Worm (Caenorhabditis elegans) whole organism, L2 larva: Measurements from ENCODE around the gene igcm-3.

Experiments used
- C34F6.9 ChIP-seq: fragments of 150-350 bp; optimal IDR thresholded peaks from 2 replicates; lab custom pipeline; 2014; ENCODE audit warnings: missing biosample characterization, missing genetic modification characterization
- F13H6.1 ChIP-seq: sonication (generic microtip); optimal IDR thresholded peaks from 2 replicates; lab custom pipeline; 2016; ENCODE audit warnings: missing genetic modification characterization, missing compliant biosample characterization
- R02D3.7 ChIP-seq: fragments of 150-350 bp; optimal IDR thresholded peaks from 2 replicates; lab custom pipeline; 2014; ENCODE audit warnings: missing biosample characterization, missing genetic modification characterization
- ZK546.5 ChIP-seq: sonication (generic microtip); optimal IDR thresholded peaks from 2 replicates; lab custom pipeline; 2017; ENCODE audit warnings: missing biosample characterization, missing genetic modification characterization
- ama-1 ChIP-seq: fragments of 150-350 bp; optimal IDR thresholded peaks from 2 replicates; lab custom pipeline; 2018; ENCODE audit warnings: inconsistent platforms
- ceh-16 ChIP-seq: fragments of 150-350 bp; optimal IDR thresholded peaks from 2 replicates; lab custom pipeline; 2014; ENCODE audit warnings: missing biosample characterization, missing genetic modification characterization
- ceh-82 ChIP-seq: fragments of 150-350 bp; optimal IDR thresholded peaks from 2 replicates; lab custom pipeline; 2014; ENCODE audit warnings: missing biosample characterization, missing genetic modification characterization
- crh-2 ChIP-seq: sonication (generic microtip); optimal IDR thresholded peaks from 2 replicates; lab custom pipeline; 2017; ENCODE audit warnings: missing biosample characterization, missing genetic modification characterization
- dmd-4 ChIP-seq: sonication (generic microtip); optimal IDR thresholded peaks from 2 replicates; lab custom pipeline; 2017; ENCODE audit warnings: missing biosample characterization, missing genetic modification characterization
- egl-27 ChIP-seq: sonication (generic microtip); optimal IDR thresholded peaks from 3 replicates; lab custom pipeline; 2017; ENCODE audit warnings: missing biosample characterization, missing genetic modification reagents, missing genetic modification characterization
- elt-1 ChIP-seq: fragments of 150-350 bp; optimal IDR thresholded peaks from 2 replicates; lab custom pipeline; 2014; ENCODE audit warnings: missing biosample characterization, missing genetic modification characterization
- elt-3 ChIP-seq: sonication (generic microtip); optimal IDR thresholded peaks from 2 replicates; lab custom pipeline; 2017; ENCODE audit warnings: missing biosample characterization, missing genetic modification characterization
- fos-1 ChIP-seq: fragments of 150-350 bp; optimal IDR thresholded peaks from 2 replicates; lab custom pipeline; 2014; ENCODE audit warnings: missing biosample characterization, missing genetic modification characterization
- gmeb-1 ChIP-seq: fragments of 150-350 bp; optimal IDR thresholded peaks from 2 replicates; lab custom pipeline; 2014; ENCODE audit warnings: missing biosample characterization, missing genetic modification characterization
- lin-11 ChIP-seq: fragments of 150-350 bp; sonication (generic microtip); optimal IDR thresholded peaks from 2 replicates; lab custom pipeline; 2014; ENCODE audit warnings: missing biosample characterization, missing genetic modification characterization, inconsistent platforms, mixed read lengths
- lin-13 ChIP-seq: fragments of 150-350 bp; optimal IDR thresholded peaks from 2 replicates; lab custom pipeline; 2014; ENCODE audit warnings: missing biosample characterization, missing genetic modification reagents, missing genetic modification characterization
- lin-39 ChIP-seq: fragments of 150-350 bp; optimal IDR thresholded peaks from 2 replicates; lab custom pipeline; 2014; ENCODE audit warnings: missing biosample characterization, missing genetic modification reagents, missing genetic modification characterization
- lsy-2 ChIP-seq, 2 experiments: fragments of 150-350 bp in 1 of 2; sonication (generic microtip) in 1 of 2; optimal IDR thresholded peaks; 2 replicates each; lab custom pipeline; 2014 to 2017; ENCODE audit warnings: missing biosample characterization in 2 of 2, missing genetic modification characterization in 2 of 2
- mab-5 ChIP-seq: fragments of 150-350 bp; optimal IDR thresholded peaks from 2 replicates; lab custom pipeline; 2014; ENCODE audit warnings: missing biosample characterization, missing genetic modification characterization
- mbf-1 ChIP-seq: sonication (generic microtip); optimal IDR thresholded peaks from 2 replicates; lab custom pipeline; 2017; ENCODE audit warnings: missing biosample characterization, missing genetic modification characterization
- mdl-1 ChIP-seq, 2 experiments: fragments of 150-350 bp in 1 of 2; sonication (generic microtip) in 1 of 2; optimal IDR thresholded peaks; 2 replicates each; lab custom pipeline; 2017; ENCODE audit warnings: missing biosample characterization in 2 of 2, missing genetic modification characterization in 2 of 2
- nhr-10 ChIP-seq: sonication (generic microtip); optimal IDR thresholded peaks from 2 replicates; lab custom pipeline; 2017; ENCODE audit warnings: missing biosample characterization, missing genetic modification characterization
- nhr-11 ChIP-seq: fragments of 150-350 bp; optimal IDR thresholded peaks from 2 replicates; lab custom pipeline; 2014; ENCODE audit warnings: missing biosample characterization, missing genetic modification characterization
- nhr-12 ChIP-seq: fragments of 150-350 bp; optimal IDR thresholded peaks from 2 replicates; lab custom pipeline; 2014; ENCODE audit warnings: missing biosample characterization, missing genetic modification characterization
- nhr-129 ChIP-seq: fragments of 150-350 bp; optimal IDR thresholded peaks from 2 replicates; lab custom pipeline; 2014; ENCODE audit warnings: missing biosample characterization, missing genetic modification characterization
- nhr-21 ChIP-seq: fragments of 150-350 bp; optimal IDR thresholded peaks from 2 replicates; lab custom pipeline; 2014; ENCODE audit warnings: missing biosample characterization, missing genetic modification characterization
- nhr-237 ChIP-seq: fragments of 150-350 bp; optimal IDR thresholded peaks from 2 replicates; lab custom pipeline; 2014; ENCODE audit warnings: missing biosample characterization, missing genetic modification characterization
- nhr-77 ChIP-seq: fragments of 150-350 bp; optimal IDR thresholded peaks from 2 replicates; lab custom pipeline; 2014; ENCODE audit warnings: missing biosample characterization, missing genetic modification characterization
- sem-4 ChIP-seq: fragments of 150-350 bp; optimal IDR thresholded peaks from 2 replicates; lab custom pipeline; 2014; ENCODE audit warnings: missing biosample characterization, missing genetic modification reagents, missing genetic modification characterization
- skn-1 ChIP-seq: sonication (generic microtip); optimal IDR thresholded peaks from 2 replicates; lab custom pipeline; 2017; ENCODE audit warnings: missing biosample characterization, missing genetic modification characterization
- sma-3 ChIP-seq: sonication (generic microtip); optimal IDR thresholded peaks from 2 replicates; lab custom pipeline; 2016; ENCODE audit warnings: missing genetic modification reagents, missing genetic modification characterization, missing compliant biosample characterization
- sma-9 ChIP-seq, 2 experiments: fragments of 150-350 bp in 1 of 2; sonication (generic microtip) in 1 of 2; optimal IDR thresholded peaks; 2 replicates each; lab custom pipeline; 2014 to 2016; ENCODE audit warnings: missing genetic modification characterization in 2 of 2, mild to moderate bottlenecking in 1 of 2, missing biosample characterization in 1 of 2, missing compliant biosample characterization in 1 of 2, missing genetic modification reagents in 1 of 2, moderate library complexity in 1 of 2
- snpc-4 ChIP-seq: fragments of 150-350 bp; optimal IDR thresholded peaks from 2 replicates; lab custom pipeline; 2014; ENCODE audit warnings: missing biosample characterization, missing genetic modification characterization
- unc-39 ChIP-seq: fragments of 150-350 bp; optimal IDR thresholded peaks from 2 replicates; lab custom pipeline; 2014; ENCODE audit warnings: missing biosample characterization, missing genetic modification characterization
- unc-55 ChIP-seq: fragments of 150-350 bp; sonication (generic microtip); optimal IDR thresholded peaks from 3 replicates; lab custom pipeline; 2014; ENCODE audit warnings: missing biosample characterization, missing genetic modification reagents, missing genetic modification characterization
- unc-62 ChIP-seq: fragments of 150-350 bp; optimal IDR thresholded peaks from 2 replicates; lab custom pipeline; 2014; ENCODE audit warnings: missing biosample characterization, missing genetic modification reagents, missing genetic modification characterization
- ztf-1 ChIP-seq: fragments of 200-800 bp; sonication (Bioruptor generic); conservative IDR thresholded peaks from 2 replicates; pipeline ENCODE4 v1.3.6; 2022; ENCODE audit warnings: missing genetic modification characterization, missing compliant biosample characterization
- ztf-11 ChIP-seq: sonication (generic microtip); optimal IDR thresholded peaks from 2 replicates; lab custom pipeline; 2017; ENCODE audit warnings: missing biosample characterization, missing genetic modification characterization
- ztf-4 ChIP-seq: fragments of 150-350 bp; optimal IDR thresholded peaks from 2 replicates; lab custom pipeline; 2014; ENCODE audit warnings: missing biosample characterization, missing genetic modification characterization

Gene igcm-3

ce11 chrX:2705809-2706378 lies at the start of gene igcm-3:
Gene igcm-3, minus strand, starts transcription at chrX:2705859.
- TF ChIP-seq ama-1 (lab: Kevin White, UChicago) (no peak), unc-55 (GFP tag; lab: Kevin White, UChicago) (no peak), fos-1 (tag; lab: Kevin White, UChicago) (no peak)
- TF ChIP-seq, all 48 proteins: peak for 0

- TF ChIP-seq mbf-1, result no peak
- no peak for TF ChIP-seq lin-13 (GFP tag; lab: Kevin White, UChicago)
- TF ChIP-seq nhr-129 (tag; lab: Kevin White, UChicago), result no peak
- TF ChIP-seq nhr-10 (tag; lab: Kevin White, UChicago), result no peak
- no peak for TF ChIP-seq sma-3
- TF ChIP-seq sem-4 (tag; lab: Kevin White, UChicago), result no peak
- no peak for TF ChIP-seq R02D3.7 (tag; lab: Kevin White, UChicago)
- TF ChIP-seq nhr-237 (tag; lab: Kevin White, UChicago), result no peak
- TF ChIP-seq unc-62 (GFP tag; lab: Kevin White, UChicago), result no peak
Measured at ce11 chrX:2754036-2754941, 48.6 kb upstream of the igcm-3 start.

- TF ChIP-seq skn-1 (no peak), egl-27 (tag; lab: Kevin White, UChicago) (no peak), nhr-12 (tag; lab: Kevin White, UChicago) (no peak), elt-1 (no peak), C34F6.9 (tag; lab: Kevin White, UChicago) (no peak), ceh-82 (no peak)
Measured at ce11 chrX:2752841-2753240, 47.2 kb upstream of the igcm-3 start.

- TF ChIP-seq nhr-77 (tag; lab: Kevin White, UChicago) (no peak), ama-1 (lab: Kevin White, UChicago) (no peak), nhr-12 (tag; lab: Kevin White, UChicago) (no peak), F13H6.1 (tag; lab: Kevin White, UChicago) (no peak), unc-39 (tag; lab: Kevin White, UChicago) (no peak), lsy-2 (tag; optimal IDR thresholded peaks at IDR 0.05; lab: Kevin White, UChicago) (no peak), ztf-1 (no peak), ztf-4 (tag; lab: Kevin White, UChicago) (no peak), nhr-11 (no peak), ZK546.5 (tag; lab: Kevin White, UChicago) (no peak), gmeb-1 (tag; lab: Kevin White, UChicago) (no peak), dmd-4 (tag; lab: Kevin White, UChicago) (no peak), unc-55 (GFP tag; lab: Kevin White, UChicago) (no peak), ceh-16 (tag; lab: Kevin White, UChicago) (no peak), crh-2 (tag; lab: Kevin White, UChicago) (no peak), lin-11 (no peak), lin-13 (GFP tag; lab: Kevin White, UChicago) (no peak)
Measured at ce11 chrX:2748908-2749307, 43.2 kb upstream of the igcm-3 start.

ce11 chrX:2731416-2731815 lies 25.8 kb upstream of the igcm-3 start:
- no peak for TF ChIP-seq ztf-11 (tag; lab: Kevin White, UChicago)
- no peak for TF ChIP-seq sma-9 (GFP tag; optimal IDR thresholded peaks at IDR 0.05; lab: Kevin White, UChicago)
- no peak for TF ChIP-seq sma-9 (tag; optimal IDR thresholded peaks at IDR 0.05; lab: Kevin White, UChicago)
- no peak for TF ChIP-seq snpc-4
- no peak for TF ChIP-seq lin-13 (GFP tag; lab: Kevin White, UChicago)
- TF ChIP-seq ama-1 (lab: Kevin White, UChicago), result no peak
- no peak for TF ChIP-seq nhr-237 (tag; lab: Kevin White, UChicago)
- no peak for TF ChIP-seq lin-39 (tag; lab: Kevin White, UChicago)
- no peak for TF ChIP-seq mab-5 (tag; lab: Kevin White, UChicago)
- TF ChIP-seq elt-3, result no peak
- TF ChIP-seq elt-1, result no peak
- no peak for TF ChIP-seq nhr-12 (tag; lab: Kevin White, UChicago)
- no peak for TF ChIP-seq mdl-1 (tag; optimal IDR thresholded peaks at IDR 0.05; lab: Kevin White, UChicago)
- no peak for TF ChIP-seq nhr-21
- TF ChIP-seq nhr-129 (tag; lab: Kevin White, UChicago), result no peak
